Worm (Caenorhabditis elegans) whole organism, L4 larva: ENCODE results near the gene sdz-5.

ENCODE experiments used
- F44E2.7 ChIP-seq: fragments of 200-800 bp; sonication (Bioruptor generic); IDR thresholded peaks from 2 replicates; pipeline ENCODE4 v2.1.2; 2022; ENCODE audit warnings: missing genetic modification characterization, missing compliant biosample characterization
- T26A8.4 ChIP-seq: fragments of 200-800 bp; sonication (Bioruptor generic); IDR thresholded peaks from 2 replicates; pipeline ENCODE4 v1.3.6; 2022; ENCODE audit warnings: missing genetic modification characterization, missing compliant biosample characterization
- Y48G9A.11 ChIP-seq: fragments of 200-800 bp; sonication (Bioruptor generic); IDR thresholded peaks from 2 replicates; pipeline ENCODE4 v1.3.6; 2022; ENCODE audit warnings: missing genetic modification reagents, missing genetic modification characterization, missing compliant biosample characterization
- ZK546.5 ChIP-seq, 2 experiments: sonication (generic microtip); optimal IDR thresholded peaks; 2 replicates each; lab custom pipeline; 2017; ENCODE audit warnings: missing biosample characterization in 2 of 2, missing genetic modification characterization in 2 of 2
- aha-1 ChIP-seq: fragments of 150-350 bp; peaks from one replicate; lab custom pipeline; 2014; ENCODE audit warnings: missing biosample characterization, missing genetic modification characterization
- aly-2 ChIP-seq: sonication (generic microtip); optimal IDR thresholded peaks from 2 replicates; lab custom pipeline; 2018; ENCODE audit warnings: missing biosample characterization, missing genetic modification characterization
- arid-1 ChIP-seq: fragments of 200-800 bp; sonication (Bioruptor generic); conservative IDR thresholded peaks from 2 replicates; pipeline ENCODE4 v1.3.6; 2022; ENCODE audit warnings: missing genetic modification reagents, missing genetic modification characterization, missing compliant biosample characterization
- ceh-28 ChIP-seq: fragments of 150-350 bp; optimal IDR thresholded peaks from 2 replicates; lab custom pipeline; 2014; ENCODE audit warnings: missing biosample characterization, missing genetic modification reagents, missing genetic modification characterization
- ceh-62 ChIP-seq: sonication (generic microtip); optimal IDR thresholded peaks from 2 replicates; lab custom pipeline; 2017; ENCODE audit warnings: missing biosample characterization, missing genetic modification characterization
- ceh-82 ChIP-seq: sonication (generic microtip); optimal IDR thresholded peaks from 2 replicates; lab custom pipeline; 2017; ENCODE audit warnings: missing biosample characterization, missing genetic modification characterization
- ctbp-1 ChIP-seq: fragments of 200-800 bp; sonication (Bioruptor generic); IDR thresholded peaks from 2 replicates; pipeline ENCODE4 v1.3.6; 2022; ENCODE audit warnings: missing genetic modification reagents, missing genetic modification characterization, missing compliant biosample characterization
- daf-16 ChIP-seq, 3 experiments: sonication (generic microtip); optimal IDR thresholded peaks; 2 replicates each; lab custom pipeline; 2016 to 2017; ENCODE audit warnings: missing genetic modification characterization in 3 of 3, missing genetic modification reagents in 3 of 3, mild to moderate bottlenecking in 2 of 3, missing compliant biosample characterization in 2 of 3, missing biosample characterization in 1 of 3, moderate library complexity in 1 of 3
- dmd-6 ChIP-seq: fragments of 200-800 bp; sonication (Bioruptor generic); IDR thresholded peaks from 2 replicates; pipeline ENCODE4 v1.3.6; 2022; ENCODE audit warnings: missing genetic modification reagents, missing genetic modification characterization, missing compliant biosample characterization
- dpl-1 ChIP-seq: fragments of 150-350 bp; optimal IDR thresholded peaks from 2 replicates; lab custom pipeline; 2014; ENCODE audit warnings: missing biosample characterization, missing genetic modification reagents, missing genetic modification characterization
- duxl-1 ChIP-seq: sonication (generic microtip); optimal IDR thresholded peaks from 2 replicates; lab custom pipeline; 2016; ENCODE audit warnings: mild to moderate bottlenecking, missing genetic modification characterization, moderate library complexity, missing compliant biosample characterization; ENCODE audit not compliant: poor library complexity
- dve-1 ChIP-seq: sonication (generic microtip); optimal IDR thresholded peaks from 2 replicates; lab custom pipeline; 2017; ENCODE audit warnings: antibody characterized with exemption, mild to moderate bottlenecking, missing genetic modification characterization, missing compliant biosample characterization; ENCODE audit not compliant: insufficient read depth
- fos-1 ChIP-seq: fragments of 150-350 bp; optimal IDR thresholded peaks from 2 replicates; lab custom pipeline; 2014; ENCODE audit warnings: missing biosample characterization, missing genetic modification characterization
- hif-1 ChIP-seq, 2 experiments: sonication (generic microtip); optimal IDR thresholded peaks; 2 replicates each; lab custom pipeline; 2016 to 2017; ENCODE audit warnings: missing compliant biosample characterization in 2 of 2, missing genetic modification characterization in 2 of 2, missing genetic modification reagents in 2 of 2, missing genotype in 2 of 2, mild to moderate bottlenecking in 1 of 2
- hlh-11 ChIP-seq: fragments of 200-800 bp; sonication (Bioruptor generic); optimal IDR thresholded peaks from 2 replicates; lab custom pipeline; 2018; ENCODE audit warnings: mild to moderate bottlenecking, missing genetic modification characterization, missing compliant biosample characterization
- hlh-30 ChIP-seq: sonication (generic microtip); optimal IDR thresholded peaks from 2 replicates; lab custom pipeline; 2017; ENCODE audit warnings: antibody characterized with exemption, mild to moderate bottlenecking, missing genetic modification characterization, missing compliant biosample characterization; ENCODE audit not compliant: insufficient read depth
- hmg-1.1 ChIP-seq: fragments of 200-800 bp; sonication (Bioruptor generic); IDR thresholded peaks from 2 replicates; pipeline ENCODE4 v1.3.6; 2022; ENCODE audit warnings: missing genetic modification reagents, missing genetic modification characterization, missing compliant biosample characterization
- lin-15B ChIP-seq: fragments of 150-350 bp; sonication (generic microtip); optimal IDR thresholded peaks from 3 replicates; lab custom pipeline; 2014; ENCODE audit warnings: missing biosample characterization, missing genetic modification characterization
- lin-29 ChIP-seq: fragments of 200-800 bp; sonication (Bioruptor generic); IDR thresholded peaks from 2 replicates; pipeline ENCODE4 v1.3.6; 2022; ENCODE audit warnings: missing genetic modification reagents, missing genetic modification characterization, missing compliant biosample characterization
- lin-38 ChIP-seq: fragments of 200-800 bp; sonication (Bioruptor generic); IDR thresholded peaks from 2 replicates; pipeline ENCODE4 v1.3.6; 2022; ENCODE audit warnings: missing genetic modification reagents, missing genetic modification characterization, missing compliant biosample characterization
- lsy-2 ChIP-seq, 2 experiments: fragments of 150-350 bp in 1 of 2; sonication (generic microtip) in 1 of 2; optimal IDR thresholded peaks; 2 replicates each; lab custom pipeline; 2014 to 2017; ENCODE audit warnings: missing biosample characterization in 2 of 2, missing genetic modification characterization in 2 of 2
- mdt-29 ChIP-seq: fragments of 200-800 bp; sonication (Bioruptor generic); IDR thresholded peaks from 2 replicates; pipeline ENCODE4 v1.3.6; 2022; ENCODE audit warnings: missing genetic modification reagents, missing genetic modification characterization, missing compliant biosample characterization
- mes-2 ChIP-seq: sonication (generic microtip); optimal IDR thresholded peaks from 2 replicates; lab custom pipeline; 2016; ENCODE audit warnings: missing genotype, mild to moderate bottlenecking, missing genetic modification characterization, missing compliant biosample characterization; ENCODE audit not compliant: poor library complexity, severe bottlenecking
- mxl-2 ChIP-seq: fragments of 200-800 bp; sonication (Bioruptor generic); conservative IDR thresholded peaks from 2 replicates; pipeline ENCODE4 v1.3.6; 2022; ENCODE audit warnings: missing genetic modification reagents, missing genetic modification characterization, missing compliant biosample characterization
- nhr-10 ChIP-seq: fragments of 150-350 bp; optimal IDR thresholded peaks from 2 replicates; lab custom pipeline; 2014; ENCODE audit warnings: missing biosample characterization, missing genetic modification characterization
- nhr-11 ChIP-seq: fragments of 150-350 bp; optimal IDR thresholded peaks from 2 replicates; lab custom pipeline; 2014; ENCODE audit warnings: missing biosample characterization, missing genetic modification characterization
- nhr-28 ChIP-seq: fragments of 150-350 bp; optimal IDR thresholded peaks from 2 replicates; lab custom pipeline; 2014; ENCODE audit warnings: missing biosample characterization, missing genetic modification characterization
- nhr-41 ChIP-seq: fragments of 200-800 bp; sonication (Bioruptor generic); IDR thresholded peaks from 2 replicates; pipeline ENCODE4 v1.3.6; 2022; ENCODE audit warnings: missing genetic modification reagents, missing genetic modification characterization, missing compliant biosample characterization
- nhr-42 ChIP-seq: fragments of 200-800 bp; sonication (Bioruptor generic); IDR thresholded peaks from 2 replicates; pipeline ENCODE4 v1.3.6; 2022; ENCODE audit warnings: missing genetic modification characterization, missing compliant biosample characterization
- nhr-48 ChIP-seq: sonication (generic microtip); optimal IDR thresholded peaks from 2 replicates; lab custom pipeline; 2016; ENCODE audit warnings: mild to moderate bottlenecking, missing genetic modification characterization, missing compliant biosample characterization
- nhr-6 ChIP-seq: fragments of 150-350 bp; optimal IDR thresholded peaks from 2 replicates; lab custom pipeline; 2014; ENCODE audit warnings: missing biosample characterization, missing genetic modification characterization
- nhr-77 ChIP-seq: fragments of 150-350 bp; optimal IDR thresholded peaks from 2 replicates; lab custom pipeline; 2014; ENCODE audit warnings: missing biosample characterization, missing genetic modification characterization
- pha-4 ChIP-seq, 2 experiments: fragments of 150-350 bp in 1 of 2; fragments of 200-800 bp in 1 of 2; sonication (Bioruptor generic) in 1 of 2; IDR thresholded peaks in 1 of 2; optimal IDR thresholded peaks in 1 of 2; 2 replicates each; pipeline versions ENCODE4 v1.3.6 to Lab custom; 2014 to 2022; ENCODE audit warnings: missing genetic modification characterization in 2 of 2, missing genetic modification reagents in 2 of 2, missing biosample characterization in 1 of 2, missing compliant biosample characterization in 1 of 2
- php-3 ChIP-seq: fragments of 200-800 bp; sonication (Bioruptor generic); IDR thresholded peaks from 2 replicates; pipeline ENCODE4 v1.3.6; 2022; ENCODE audit warnings: missing genetic modification reagents, missing genetic modification characterization, missing compliant biosample characterization
- pqm-1 ChIP-seq: sonication (generic microtip); optimal IDR thresholded peaks from 2 replicates; lab custom pipeline; 2017; ENCODE audit warnings: missing biosample characterization, missing genetic modification characterization
- rbr-2 ChIP-seq: sonication (generic microtip); optimal IDR thresholded peaks from 2 replicates; lab custom pipeline; 2016; ENCODE audit warnings: missing genotype, missing genetic modification characterization, missing compliant biosample characterization
- sdz-12 ChIP-seq: fragments of 200-800 bp; sonication (Bioruptor generic); optimal IDR thresholded peaks from 2 replicates; lab custom pipeline; 2018; ENCODE audit warnings: mild to moderate bottlenecking, missing genetic modification characterization, missing compliant biosample characterization
- snpc-4 ChIP-seq: fragments of 150-350 bp; optimal IDR thresholded peaks from 2 replicates; lab custom pipeline; 2014; ENCODE audit warnings: missing biosample characterization, missing genetic modification characterization
- spr-1 ChIP-seq: sonication (generic microtip); optimal IDR thresholded peaks from 2 replicates; lab custom pipeline; 2016; ENCODE audit warnings: mild to moderate bottlenecking, missing genetic modification characterization, missing compliant biosample characterization
- spr-3 ChIP-seq: fragments of 200-800 bp; sonication (Bioruptor generic); optimal IDR thresholded peaks from 2 replicates; lab custom pipeline; 2018; ENCODE audit warnings: mild to moderate bottlenecking, missing genetic modification characterization, missing compliant biosample characterization
- tag-97 ChIP-seq: fragments of 200-800 bp; sonication (Bioruptor generic); IDR thresholded peaks from 2 replicates; pipeline ENCODE4 v1.3.6; 2022; ENCODE audit warnings: missing genetic modification characterization, missing compliant biosample characterization
- unc-62 ChIP-seq, 3 experiments: fragments of 150-350 bp in 1 of 3; sonication (generic microtip); optimal IDR thresholded peaks in 2 of 3; peaks in 1 of 3; 1 replicate in 1 of 3; 2 replicates in 2 of 3; lab custom pipeline; 2014 to 2017; ENCODE audit warnings: missing biosample characterization in 3 of 3, missing genetic modification characterization in 3 of 3, missing genetic modification reagents in 3 of 3, missing genotype in 1 of 3
- zfp-3 ChIP-seq: fragments of 200-800 bp; sonication (Bioruptor generic); conservative IDR thresholded peaks from 2 replicates; pipeline ENCODE4 v1.3.6; 2022; ENCODE audit warnings: missing genetic modification reagents, missing genetic modification characterization, missing compliant biosample characterization
- zip-2 ChIP-seq: fragments of 150-350 bp; optimal IDR thresholded peaks from 2 replicates; lab custom pipeline; 2014; ENCODE audit warnings: missing biosample characterization, missing genetic modification characterization
- ztf-7 ChIP-seq: fragments of 150-350 bp; optimal IDR thresholded peaks from 2 replicates; lab custom pipeline; 2014; ENCODE audit warnings: missing biosample characterization, missing genetic modification characterization

The sdz-5 gene

ce11 chrII:3014196-3014849 is 5.8 kb downstream of the sdz-5 start, which contains the start of gene C41H7.2:
C41H7.2 (plus strand) TSS chrII:3014817.
- TF ChIP-seq hlh-11 (tag; lab: Kevin White, UChicago), result peak; percentile 23
- no peak for TF ChIP-seq nhr-11 (tag; lab: Kevin White, UChicago)
- no peak for TF ChIP-seq snpc-4 (tag; lab: Kevin White, UChicago)
- TF ChIP-seq dve-1 (tag; lab: Kevin White, UChicago), result no peak
- no peak for TF ChIP-seq ZK546.5 (tag; optimal IDR thresholded peaks at IDR 0.05; lab: Kevin White, UChicago)
- TF ChIP-seq mes-2 (tag; lab: Kevin White, UChicago), result no peak
- TF ChIP-seq ztf-7 (tag; lab: Kevin White, UChicago), result no peak
- TF ChIP-seq mxl-2 (GFP tag; lab: Robert Waterston, UW), result no peak
- TF ChIP-seq aly-2, result no peak
- peak; percentile 24 for TF ChIP-seq aha-1 (tag; lab: Kevin White, UChicago)
- peak; percentile 6 for TF ChIP-seq nhr-77 (tag; lab: Kevin White, UChicago)
- TF ChIP-seq Y48G9A.11 (GFP tag; lab: Robert Waterston, UW), result no peak
- no peak for TF ChIP-seq php-3
- no peak for TF ChIP-seq zfp-3
- no peak for TF ChIP-seq spr-1 (tag; lab: Kevin White, UChicago)
- no peak for TF ChIP-seq daf-16 (GFP tag; optimal IDR thresholded peaks at IDR 0.05; lab: Kevin White, UChicago)
- peak; percentile 48 for TF ChIP-seq daf-16 (tag; optimal IDR thresholded peaks at IDR 0.05; lab: Kevin White, UChicago)
- TF ChIP-seq lin-38 (GFP tag; lab: Robert Waterston, UW), result no peak
- TF ChIP-seq ceh-62 (tag; lab: Kevin White, UChicago), result no peak
- no peak for TF ChIP-seq hmg-1.1 (GFP tag; lab: Robert Waterston, UW)
- no peak for TF ChIP-seq sdz-12 (GFP tag; lab: Kevin White, UChicago)
- TF ChIP-seq pqm-1 (tag; lab: Kevin White, UChicago), result peak; percentile 84
- no peak for TF ChIP-seq duxl-1 (tag; lab: Kevin White, UChicago)
- TF ChIP-seq ctbp-1 (GFP tag; lab: Robert Waterston, UW), result no peak
- no peak for TF ChIP-seq pha-4 (GFP tag; IDR thresholded peaks at IDR 0.05; lab: Robert Waterston, UW)
- TF ChIP-seq pha-4 (tag; optimal IDR thresholded peaks at IDR 0.05; lab: Kevin White, UChicago), result no peak
- peak; percentile 51; the same call in 1 of the 2 replicates for TF ChIP-seq dmd-6 (GFP tag; lab: Robert Waterston, UW)
- TF ChIP-seq unc-62 (GFP tag; optimal IDR thresholded peaks at IDR 0.05 in 1 of 2; lab: Kevin White, UChicago), result no peak
- no peak for TF ChIP-seq unc-62 (tag; optimal IDR thresholded peaks at IDR 0.05; lab: Kevin White, UChicago)
- TF ChIP-seq nhr-6, result no peak
- no peak for TF ChIP-seq hlh-30 (tag; lab: Kevin White, UChicago)
- TF ChIP-seq nhr-10, result no peak
- TF ChIP-seq arid-1 (GFP tag; lab: Robert Waterston, UW), result no peak
- no peak for TF ChIP-seq rbr-2 (tag; lab: Kevin White, UChicago)
- no peak for TF ChIP-seq nhr-42
- TF ChIP-seq nhr-28, result peak; percentile 75
- TF ChIP-seq tag-97 (GFP tag; lab: Robert Waterston, UW), result no peak
- no peak for TF ChIP-seq mdt-29
- no peak for TF ChIP-seq hif-1 (tag; optimal IDR thresholded peaks at IDR 0.05; lab: Kevin White, UChicago)
- TF ChIP-seq lsy-2 (tag; optimal IDR thresholded peaks at IDR 0.05; lab: Kevin White, UChicago), result no peak
- no peak for TF ChIP-seq spr-3
- no peak for TF ChIP-seq lin-29
- TF ChIP-seq T26A8.4, result no peak
- TF ChIP-seq ceh-82, result no peak
- no peak for TF ChIP-seq zip-2 (tag; lab: Kevin White, UChicago)
- TF ChIP-seq lin-15B (tag; lab: Kevin White, UChicago), result no peak
- no peak for TF ChIP-seq ceh-28 (tag; lab: Kevin White, UChicago)
- TF ChIP-seq nhr-48 (tag; lab: Kevin White, UChicago), result no peak
- TF ChIP-seq fos-1 (tag; lab: Kevin White, UChicago), result no peak
- 0 out of 2 replicates have a peak, but pooled peaks have one; percentile 7 for TF ChIP-seq nhr-41
- no peak for TF ChIP-seq dpl-1 (GFP tag; lab: Kevin White, UChicago)
- no peak for TF ChIP-seq F44E2.7 (GFP tag; lab: Robert Waterston, UW)
